Worm (Caenorhabditis elegans) whole organism, late embryonic: ENCODE results near the gene srt-6.

Source experiments
- K02D7.2 ChIP-seq: sonication (generic microtip); optimal IDR thresholded peaks from 2 replicates; lab custom pipeline; 2017; ENCODE audit warnings: mild to moderate bottlenecking, missing genetic modification characterization, missing compliant biosample characterization
- Y22D7AL.16 ChIP-seq: sonication (generic microtip); optimal IDR thresholded peaks from 2 replicates; lab custom pipeline; 2016; ENCODE audit warnings: missing genetic modification characterization, missing compliant biosample characterization
- ama-1 ChIP-seq: fragments of 150-350 bp; optimal IDR thresholded peaks from 2 replicates; lab custom pipeline; 2014
- ceh-48 ChIP-seq: sonication (generic microtip); optimal IDR thresholded peaks from 2 replicates; lab custom pipeline; 2016; ENCODE audit warnings: missing genetic modification characterization, inconsistent platforms, missing compliant biosample characterization
- ceh-6 ChIP-seq: fragments of 200-800 bp; sonication (Bioruptor generic); optimal IDR thresholded peaks from 2 replicates; lab custom pipeline; 2018; ENCODE audit warnings: mild to moderate bottlenecking, missing genetic modification characterization, missing compliant biosample characterization
- ceh-9 ChIP-seq: sonication (generic microtip); optimal IDR thresholded peaks from 2 replicates; lab custom pipeline; 2016; ENCODE audit warnings: mild to moderate bottlenecking, missing genetic modification characterization, inconsistent platforms, missing compliant biosample characterization
- eyg-1 ChIP-seq: sonication (generic microtip); optimal IDR thresholded peaks from 2 replicates; lab custom pipeline; 2016; ENCODE audit warnings: missing genotype, missing genetic modification characterization, missing compliant biosample characterization
- fkh-10 ChIP-seq: fragments of 150-350 bp; optimal IDR thresholded peaks from 2 replicates; lab custom pipeline; 2014; ENCODE audit warnings: missing biosample characterization, missing genetic modification reagents, missing genetic modification characterization
- nhr-11 ChIP-seq: fragments of 150-350 bp; optimal IDR thresholded peaks from 2 replicates; lab custom pipeline; 2014; ENCODE audit warnings: missing biosample characterization, missing genetic modification characterization
- pag-3 ChIP-seq: sonication (generic microtip); optimal IDR thresholded peaks from 2 replicates; lab custom pipeline; 2016; ENCODE audit warnings: missing compliant biosample characterization, missing genetic modification characterization, borderline replicate concordance
- pha-2 ChIP-seq: sonication (generic microtip); optimal IDR thresholded peaks from 2 replicates; lab custom pipeline; 2017; ENCODE audit warnings: mild to moderate bottlenecking, missing genetic modification characterization, missing compliant biosample characterization
- pha-4 ChIP-seq: fragments of 150-350 bp; optimal IDR thresholded peaks from 2 replicates; lab custom pipeline; 2018; ENCODE audit warnings: missing biosample characterization, missing genetic modification reagents, missing genetic modification characterization
- ztf-16 ChIP-seq: sonication (generic microtip); optimal IDR thresholded peaks from 2 replicates; lab custom pipeline; 2017; ENCODE audit warnings: missing genetic modification characterization, missing compliant biosample characterization

DNA sequence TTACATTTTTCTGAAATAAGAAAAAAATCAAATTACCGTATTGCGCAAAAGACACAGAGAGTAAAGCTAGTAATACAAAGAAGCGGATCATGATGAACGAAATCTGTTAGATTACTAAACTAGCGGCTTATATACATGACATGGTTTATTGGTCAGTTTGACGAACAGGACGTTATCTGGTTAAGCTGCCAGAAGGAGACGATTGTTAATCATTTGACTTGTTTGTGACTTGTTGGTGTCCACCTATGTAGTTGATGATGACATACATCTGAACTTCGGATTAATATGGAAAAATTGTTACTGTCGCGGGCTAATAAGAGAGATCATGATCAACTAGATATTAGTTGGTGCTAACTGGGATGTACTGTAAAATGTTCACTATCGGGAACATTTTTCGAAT is 8.5 kb downstream of the srt-6 start, which contains the start of gene cnc-9:
- no peak for TF ChIP-seq eyg-1
- TF ChIP-seq nhr-11 (tag; lab: Kevin White, UChicago): no peak
- no peak for TF ChIP-seq fkh-10 (GFP tag; lab: Kevin White, UChicago)
- TF ChIP-seq ceh-48 (tag; lab: Kevin White, UChicago): no peak
- no peak for TF ChIP-seq pag-3 (tag; lab: Kevin White, UChicago)
- TF ChIP-seq ama-1: no peak
- TF ChIP-seq ceh-6 (GFP tag; lab: Kevin White, UChicago): no peak
- no peak for TF ChIP-seq ztf-16 (tag; lab: Kevin White, UChicago)
- TF ChIP-seq K02D7.2 (tag; lab: Kevin White, UChicago): no peak
- no peak for TF ChIP-seq pha-4 (tag; lab: Kevin White, UChicago)
- no peak for TF ChIP-seq Y22D7AL.16 (tag; lab: Kevin White, UChicago)
- TF ChIP-seq pha-2 (tag; lab: Kevin White, UChicago): no peak
- TF ChIP-seq ceh-9: no peak
